Worm (Caenorhabditis elegans) whole organism, L4 larva: ENCODE measurements around the gene C14A11.5.

Experiments
- R02D3.7 ChIP-seq: fragments of 150-350 bp; sonication (generic microtip); optimal IDR thresholded peaks from 3 replicates; lab custom pipeline; 2014; ENCODE audit warnings: missing biosample characterization, missing genetic modification characterization
- T26A8.4 ChIP-seq: fragments of 200-800 bp; sonication (Bioruptor generic); IDR thresholded peaks from 2 replicates; pipeline ENCODE4 v1.3.6; 2022; ENCODE audit warnings: missing genetic modification characterization, missing compliant biosample characterization
- Y5F2A.4 ChIP-seq: fragments of 200-800 bp; sonication (Bioruptor generic); optimal IDR thresholded peaks from 2 replicates; lab custom pipeline; 2018; ENCODE audit warnings: mild to moderate bottlenecking, missing genetic modification characterization, missing compliant biosample characterization
- aha-1 ChIP-seq: fragments of 150-350 bp; peaks from one replicate; lab custom pipeline; 2014; ENCODE audit warnings: missing biosample characterization, missing genetic modification characterization
- aly-2 ChIP-seq: sonication (generic microtip); optimal IDR thresholded peaks from 2 replicates; lab custom pipeline; 2018; ENCODE audit warnings: missing biosample characterization, missing genetic modification characterization
- ceh-28 ChIP-seq: fragments of 150-350 bp; optimal IDR thresholded peaks from 2 replicates; lab custom pipeline; 2014; ENCODE audit warnings: missing biosample characterization, missing genetic modification reagents, missing genetic modification characterization
- ceh-62 ChIP-seq: sonication (generic microtip); optimal IDR thresholded peaks from 2 replicates; lab custom pipeline; 2017; ENCODE audit warnings: missing biosample characterization, missing genetic modification characterization
- ceh-82 ChIP-seq: sonication (generic microtip); optimal IDR thresholded peaks from 2 replicates; lab custom pipeline; 2017; ENCODE audit warnings: missing biosample characterization, missing genetic modification characterization
- daf-16 ChIP-seq, 3 experiments: sonication (generic microtip); optimal IDR thresholded peaks; 2 replicates each; lab custom pipeline; 2016 to 2017; ENCODE audit warnings: missing genetic modification characterization in 3 of 3, missing genetic modification reagents in 3 of 3, mild to moderate bottlenecking in 2 of 3, missing compliant biosample characterization in 2 of 3, missing biosample characterization in 1 of 3, moderate library complexity in 1 of 3
- dmd-6 ChIP-seq: fragments of 200-800 bp; sonication (Bioruptor generic); IDR thresholded peaks from 2 replicates; pipeline ENCODE4 v1.3.6; 2022; ENCODE audit warnings: missing genetic modification reagents, missing genetic modification characterization, missing compliant biosample characterization
- dve-1 ChIP-seq: sonication (generic microtip); optimal IDR thresholded peaks from 2 replicates; lab custom pipeline; 2017; ENCODE audit warnings: antibody characterized with exemption, mild to moderate bottlenecking, missing genetic modification characterization, missing compliant biosample characterization; ENCODE audit not compliant: insufficient read depth
- hif-1 ChIP-seq, 2 experiments: sonication (generic microtip); optimal IDR thresholded peaks; 2 replicates each; lab custom pipeline; 2016 to 2017; ENCODE audit warnings: missing compliant biosample characterization in 2 of 2, missing genetic modification characterization in 2 of 2, missing genetic modification reagents in 2 of 2, missing genotype in 2 of 2, mild to moderate bottlenecking in 1 of 2
- hlh-11 ChIP-seq: fragments of 200-800 bp; sonication (Bioruptor generic); optimal IDR thresholded peaks from 2 replicates; lab custom pipeline; 2018; ENCODE audit warnings: mild to moderate bottlenecking, missing genetic modification characterization, missing compliant biosample characterization
- hlh-30 ChIP-seq: sonication (generic microtip); optimal IDR thresholded peaks from 2 replicates; lab custom pipeline; 2017; ENCODE audit warnings: antibody characterized with exemption, mild to moderate bottlenecking, missing genetic modification characterization, missing compliant biosample characterization; ENCODE audit not compliant: insufficient read depth
- lin-39 ChIP-seq: fragments of 150-350 bp; optimal IDR thresholded peaks from 2 replicates; lab custom pipeline; 2014; ENCODE audit warnings: missing biosample characterization, missing genetic modification reagents, missing genetic modification characterization
- madf-9 ChIP-seq: fragments of 200-800 bp; sonication (Bioruptor generic); conservative IDR thresholded peaks from 2 replicates; pipeline ENCODE4 v1.3.6; 2022; ENCODE audit warnings: missing genetic modification reagents, missing genetic modification characterization, missing compliant biosample characterization
- mdl-1 ChIP-seq, 2 experiments: fragments of 150-350 bp in 1 of 2; sonication (generic microtip) in 1 of 2; optimal IDR thresholded peaks; 2 replicates each; lab custom pipeline; 2014 to 2017; ENCODE audit warnings: missing biosample characterization in 2 of 2, missing genetic modification characterization in 2 of 2
- mxl-3 ChIP-seq: fragments of 200-800 bp; sonication (Bioruptor generic); optimal IDR thresholded peaks from 2 replicates; lab custom pipeline; 2018; ENCODE audit warnings: mild to moderate bottlenecking, missing genetic modification characterization, missing compliant biosample characterization
- nhr-42 ChIP-seq: fragments of 200-800 bp; sonication (Bioruptor generic); IDR thresholded peaks from 2 replicates; pipeline ENCODE4 v1.3.6; 2022; ENCODE audit warnings: missing genetic modification characterization, missing compliant biosample characterization
- php-3 ChIP-seq: fragments of 200-800 bp; sonication (Bioruptor generic); IDR thresholded peaks from 2 replicates; pipeline ENCODE4 v1.3.6; 2022; ENCODE audit warnings: missing genetic modification reagents, missing genetic modification characterization, missing compliant biosample characterization
- pqm-1 ChIP-seq: sonication (generic microtip); optimal IDR thresholded peaks from 2 replicates; lab custom pipeline; 2017; ENCODE audit warnings: missing biosample characterization, missing genetic modification characterization
- set-16 ChIP-seq: fragments of 200-800 bp; sonication (Bioruptor generic); IDR thresholded peaks from 2 replicates; pipeline ENCODE4 v1.3.6; 2022; ENCODE audit warnings: missing genetic modification reagents, missing genetic modification characterization, missing compliant biosample characterization
- snpc-1.2 ChIP-seq: fragments of 200-800 bp; sonication (Bioruptor generic); IDR thresholded peaks from 2 replicates; pipeline ENCODE4 v1.3.6; 2022; ENCODE audit warnings: missing genetic modification reagents, missing genetic modification characterization, missing compliant biosample characterization
- spr-3 ChIP-seq: fragments of 200-800 bp; sonication (Bioruptor generic); optimal IDR thresholded peaks from 2 replicates; lab custom pipeline; 2018; ENCODE audit warnings: mild to moderate bottlenecking, missing genetic modification characterization, missing compliant biosample characterization
- tra-1 ChIP-seq: fragments of 200-800 bp; sonication (Bioruptor generic); IDR thresholded peaks from 2 replicates; pipeline ENCODE4 v1.3.6; 2022; ENCODE audit warnings: missing genetic modification reagents, missing genetic modification characterization, missing compliant biosample characterization
- unc-62 ChIP-seq, 3 experiments: fragments of 150-350 bp in 1 of 3; sonication (generic microtip); optimal IDR thresholded peaks in 2 of 3; peaks in 1 of 3; 1 replicate in 1 of 3; 2 replicates in 2 of 3; lab custom pipeline; 2014 to 2017; ENCODE audit warnings: missing biosample characterization in 3 of 3, missing genetic modification characterization in 3 of 3, missing genetic modification reagents in 3 of 3, missing genotype in 1 of 3
- zfp-3 ChIP-seq: fragments of 200-800 bp; sonication (Bioruptor generic); conservative IDR thresholded peaks from 2 replicates; pipeline ENCODE4 v1.3.6; 2022; ENCODE audit warnings: missing genetic modification reagents, missing genetic modification characterization, missing compliant biosample characterization
- ztf-7 ChIP-seq: fragments of 150-350 bp; optimal IDR thresholded peaks from 2 replicates; lab custom pipeline; 2014; ENCODE audit warnings: missing biosample characterization, missing genetic modification characterization

Gene C14A11.5

DNA sequence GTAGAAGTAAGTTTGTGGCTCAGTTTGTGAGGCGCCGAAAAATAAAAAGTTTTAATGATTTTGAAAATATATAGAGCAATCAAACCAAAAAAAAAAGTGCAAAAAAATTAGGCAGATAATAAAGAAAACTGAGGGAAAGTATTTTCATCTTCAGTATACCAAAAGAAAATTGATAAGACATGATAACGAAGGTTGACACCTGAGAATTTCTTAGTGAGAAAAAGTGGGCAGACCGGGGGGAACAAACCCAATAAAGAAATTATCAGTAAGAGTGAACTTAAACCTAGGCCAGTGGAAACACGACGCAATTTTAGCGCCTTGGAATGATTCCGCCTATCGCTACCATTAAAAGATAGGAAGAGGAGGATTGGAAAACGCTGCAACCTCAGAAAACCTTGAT, 31.3 kb upstream of the C14A11.5 start:
- peak; percentile 9 for TF ChIP-seq aha-1
- TF ChIP-seq dve-1 (tag; lab: Kevin White, UChicago): peak; percentile 37
- no peak for TF ChIP-seq madf-9 (GFP tag; lab: Robert Waterston, UW)
- no peak for TF ChIP-seq tra-1
- peak; percentile 65 for TF ChIP-seq dmd-6
- peak; percentile 85 for TF ChIP-seq pqm-1 (tag; lab: Kevin White, UChicago)
- no peak for TF ChIP-seq daf-16 (GFP tag; optimal IDR thresholded peaks at IDR 0.05; lab: Kevin White, UChicago)
- peak; percentile 0 for TF ChIP-seq daf-16 (tag; optimal IDR thresholded peaks at IDR 0.05; lab: Kevin White, UChicago)
- peak; percentile 30 for TF ChIP-seq hlh-11 (tag; lab: Kevin White, UChicago)
- TF ChIP-seq, all 104 proteins: peak for 6

DNA sequence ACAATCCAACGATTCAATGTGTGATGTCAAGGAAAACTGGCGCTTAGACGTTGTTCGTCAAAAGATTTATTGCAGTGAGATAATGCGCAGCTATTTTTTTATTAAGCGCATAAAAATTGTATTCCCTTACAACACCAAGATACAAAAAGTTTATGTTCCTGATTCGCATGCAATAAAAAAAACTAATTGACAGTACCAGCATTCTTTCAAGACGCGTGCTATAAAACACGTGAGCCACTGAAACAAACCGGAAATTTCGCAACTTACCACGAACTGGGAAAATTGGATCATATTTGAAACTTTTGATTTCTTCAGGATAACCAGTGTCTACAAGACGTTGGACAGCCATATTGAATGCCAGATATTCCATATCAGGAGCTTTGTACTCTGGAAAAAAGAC, 30.1 kb upstream of the C14A11.5 start:
- TF ChIP-seq hlh-30 (peak; percentile 21), T26A8.4 (no peak), mdl-1 (tag; optimal IDR thresholded peaks at IDR 0.05; lab: Kevin White, UChicago) (peak in 1 of 2 experiments; percentile 18), php-3 (GFP tag; lab: Robert Waterston, UW) (peak; percentile 57; the same call in 1 of the 2 replicates), dmd-6 (peak; percentile 32; the same call in 1 of the 2 replicates)

DNA sequence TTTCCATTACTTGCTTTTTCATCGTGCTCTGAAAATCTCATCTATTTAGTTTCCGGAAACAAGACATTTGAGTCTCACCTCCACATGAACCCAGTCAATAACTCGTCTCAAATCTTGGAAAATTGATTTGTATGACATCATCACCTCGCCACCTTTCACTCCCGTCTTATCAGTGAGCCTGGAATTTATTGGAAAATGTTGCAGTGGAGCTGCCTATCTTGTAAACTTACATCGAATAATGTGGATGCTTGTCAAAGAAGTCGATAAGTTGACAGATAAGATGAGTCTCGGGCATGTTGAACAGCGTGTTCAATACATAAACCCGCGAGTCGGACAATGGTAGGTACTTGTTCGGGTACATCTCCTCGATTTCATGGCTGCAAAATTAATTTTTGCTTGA, 29.4 kb upstream of the C14A11.5 start:
- no peak for TF ChIP-seq zfp-3 (GFP tag; lab: Robert Waterston, UW)
- peak; percentile 78; the same call in 1 of the 2 replicates for TF ChIP-seq tra-1
- TF ChIP-seq ceh-82 (tag; lab: Kevin White, UChicago): no peak
- TF ChIP-seq dve-1 (tag; lab: Kevin White, UChicago): peak; percentile 57
- TF ChIP-seq unc-62 (GFP tag; optimal IDR thresholded peaks at IDR 0.05 in 1 of 2; lab: Kevin White, UChicago): peak in 1 of 2 experiments; percentile 0
- no peak for TF ChIP-seq unc-62 (tag; optimal IDR thresholded peaks at IDR 0.05; lab: Kevin White, UChicago)
- peak; percentile 79 for TF ChIP-seq pqm-1 (tag; lab: Kevin White, UChicago)
- peak; percentile 61 for TF ChIP-seq hlh-11 (tag; lab: Kevin White, UChicago)
- TF ChIP-seq mxl-3 (GFP tag; lab: Kevin White, UChicago): peak; percentile 2
- TF ChIP-seq dmd-6: peak; percentile 87
- no peak for TF ChIP-seq daf-16 (GFP tag; optimal IDR thresholded peaks at IDR 0.05; lab: Kevin White, UChicago)
- peak; percentile 59 for TF ChIP-seq daf-16 (tag; optimal IDR thresholded peaks at IDR 0.05; lab: Kevin White, UChicago)
- TF ChIP-seq R02D3.7 (tag; lab: Kevin White, UChicago): no peak
- TF ChIP-seq php-3 (GFP tag; lab: Robert Waterston, UW): peak; percentile 71
- no peak for TF ChIP-seq nhr-42
- TF ChIP-seq Y5F2A.4 (GFP tag; lab: Kevin White, UChicago): no peak

DNA sequence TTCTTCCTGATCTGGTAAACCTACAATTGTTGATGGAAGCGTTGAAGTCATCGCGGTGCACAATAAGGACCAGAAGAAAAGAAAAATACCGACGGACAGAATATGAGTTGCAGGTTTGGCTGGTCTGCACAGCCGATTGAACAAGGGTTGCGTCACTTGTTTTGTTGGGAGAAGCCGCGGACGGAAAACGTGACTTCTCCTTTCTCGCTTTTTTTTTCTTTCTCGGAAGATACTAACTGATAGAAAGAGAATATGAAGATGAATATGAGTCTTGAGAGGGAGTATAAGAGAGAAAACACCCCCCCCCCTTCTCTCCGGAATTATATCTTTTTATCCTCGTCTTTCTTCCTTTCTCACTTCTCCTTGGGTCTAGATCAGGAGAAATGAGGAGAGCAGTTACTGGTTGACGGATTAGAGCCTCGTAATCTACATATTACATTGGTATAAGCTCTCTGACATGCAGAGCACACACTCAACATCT, 20.4 kb upstream of the C14A11.5 start, which contains the start of gene ssr-2:
Gene ssr-2 (minus strand): TSS at position 51 of the 481 bp plus-strand sequence.
- TF ChIP-seq aly-2 (tag; lab: Kevin White, UChicago): no peak
- TF ChIP-seq spr-3 (GFP tag; lab: Kevin White, UChicago): no peak
- no peak for TF ChIP-seq ceh-82 (tag; lab: Kevin White, UChicago)
- no peak for TF ChIP-seq ztf-7 (tag; lab: Kevin White, UChicago)
- no peak for TF ChIP-seq hif-1 (tag; optimal IDR thresholded peaks at IDR 0.05; lab: Kevin White, UChicago)
- peak; percentile 6 for TF ChIP-seq aha-1
- TF ChIP-seq ceh-28 (tag; lab: Kevin White, UChicago): no peak
- no peak for TF ChIP-seq lin-39 (tag; lab: Kevin White, UChicago)
- TF ChIP-seq ceh-62: no peak

DNA sequence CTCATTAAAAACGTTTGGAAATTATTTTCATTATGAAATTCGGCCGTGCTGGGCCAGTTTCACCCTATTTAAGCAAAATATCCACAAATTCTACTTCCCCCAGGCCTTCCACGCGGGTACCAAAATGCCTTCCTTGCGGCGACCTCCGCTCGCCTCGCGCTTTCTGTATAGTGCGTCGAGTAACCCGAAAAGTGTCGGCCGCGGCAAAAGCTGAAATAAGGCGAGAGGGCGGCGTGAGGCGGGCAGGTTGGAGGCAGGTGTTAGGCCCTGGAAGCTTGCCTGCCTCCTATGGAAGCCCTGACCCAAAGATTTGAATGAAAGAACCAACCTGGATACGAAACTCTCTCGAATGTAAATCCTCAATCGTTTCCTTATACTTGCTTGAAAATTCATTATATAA, 19.0 kb upstream of the C14A11.5 start:
- no peak for TF ChIP-seq ceh-28 (tag; lab: Kevin White, UChicago)
- TF ChIP-seq snpc-1.2 (GFP tag; lab: Robert Waterston, UW): 0 out of 2 replicates have a peak, but pooled peaks have one; percentile 34
- peak; percentile 85 for TF ChIP-seq set-16 (GFP tag; lab: Robert Waterston, UW)
